Worm (Caenorhabditis elegans) whole organism, L1 larva: ENCODE measurements around the gene ttr-52.

Experiments
- F16B12.6 ChIP-seq: fragments of 150-350 bp; optimal IDR thresholded peaks from 2 replicates; lab custom pipeline; 2014; ENCODE audit warnings: missing biosample characterization, missing genetic modification characterization
- Y116A8C.19 ChIP-seq: sonication (generic microtip); optimal IDR thresholded peaks from 2 replicates; lab custom pipeline; 2016; ENCODE audit warnings: missing compliant biosample characterization, missing genetic modification characterization, borderline replicate concordance
- aha-1 ChIP-seq: fragments of 150-350 bp; optimal IDR thresholded peaks from 2 replicates; lab custom pipeline; 2014; ENCODE audit warnings: missing biosample characterization, missing genetic modification characterization
- alr-1 ChIP-seq: fragments of 200-800 bp; sonication (Bioruptor generic); optimal IDR thresholded peaks from 2 replicates; lab custom pipeline; 2018; ENCODE audit warnings: borderline replicate concordance, mild to moderate bottlenecking, missing genetic modification characterization, missing compliant biosample characterization
- ama-1 ChIP-seq: fragments of 150-350 bp; optimal IDR thresholded peaks from 2 replicates; lab custom pipeline; 2014
- ceh-82 ChIP-seq, 3 experiments: fragments of 150-350 bp in 1 of 3; sonication (generic microtip) in 2 of 3; optimal IDR thresholded peaks; 2 replicates each; lab custom pipeline; 2014 to 2017; ENCODE audit warnings: missing biosample characterization in 3 of 3, missing genetic modification characterization in 3 of 3
- ces-1 ChIP-seq: fragments of 150-350 bp; optimal IDR thresholded peaks from 2 replicates; lab custom pipeline; 2014; ENCODE audit warnings: missing biosample characterization, missing genetic modification reagents, missing genetic modification characterization
- dpl-1 ChIP-seq, 3 experiments: fragments of 150-350 bp in 2 of 3; sonication (generic microtip) in 1 of 3; optimal IDR thresholded peaks; 2 replicates each; lab custom pipeline; 2014 to 2017; ENCODE audit warnings: missing biosample characterization in 3 of 3, missing genetic modification characterization in 3 of 3, missing genetic modification reagents in 3 of 3
- dsc-1 ChIP-seq: sonication (generic microtip); optimal IDR thresholded peaks from 2 replicates; lab custom pipeline; 2016; ENCODE audit warnings: mild to moderate bottlenecking, missing genetic modification characterization, missing compliant biosample characterization
- efl-1 ChIP-seq, 4 experiments: fragments of 150-350 bp; optimal IDR thresholded peaks in 3 of 4; peaks in 1 of 4; 1 replicate in 1 of 4; 2 replicates in 3 of 4; lab custom pipeline; 2014; ENCODE audit warnings: missing biosample characterization in 2 of 4, missing genetic modification characterization in 2 of 4, missing genetic modification reagents in 2 of 4
- efl-3 ChIP-seq: fragments of 200-800 bp; sonication (Bioruptor generic); optimal IDR thresholded peaks from 2 replicates; lab custom pipeline; 2018; ENCODE audit warnings: mild to moderate bottlenecking, missing genetic modification characterization, missing compliant biosample characterization
- elt-2 ChIP-seq: sonication (generic microtip); optimal IDR thresholded peaks from 2 replicates; lab custom pipeline; 2016; ENCODE audit warnings: missing genetic modification characterization, mild to moderate bottlenecking, inconsistent platforms, missing compliant biosample characterization, missing genetic modification reagents
- elt-3 ChIP-seq, 6 experiments: fragments of 150-350 bp in 1 of 6; sonication (generic microtip); optimal IDR thresholded peaks; 2 replicates each; lab custom pipeline; 2017 to 2018; ENCODE audit warnings: missing biosample characterization in 6 of 6, missing genetic modification characterization in 6 of 6, inconsistent platforms in 1 of 6
- fkh-10 ChIP-seq: sonication (generic microtip); optimal IDR thresholded peaks from 2 replicates; lab custom pipeline; 2017; ENCODE audit warnings: missing biosample characterization, missing genetic modification reagents, missing genetic modification characterization
- fkh-8 ChIP-seq: sonication (generic microtip); optimal IDR thresholded peaks from 2 replicates; lab custom pipeline; 2016; ENCODE audit warnings: mild to moderate bottlenecking, missing genetic modification characterization, missing compliant biosample characterization
- grh-1 ChIP-seq: fragments of 200-800 bp; sonication (Bioruptor generic); IDR thresholded peaks from 2 replicates; pipeline ENCODE4 v1.3.6; 2022; ENCODE audit warnings: missing genetic modification reagents, missing genetic modification characterization, missing compliant biosample characterization
- hpl-2 ChIP-seq: fragments of 150-350 bp; optimal IDR thresholded peaks from 2 replicates; lab custom pipeline; 2014; ENCODE audit warnings: missing biosample characterization, missing genetic modification reagents, missing genetic modification characterization
- irx-1 ChIP-seq: sonication (generic microtip); optimal IDR thresholded peaks from 2 replicates; lab custom pipeline; 2016; ENCODE audit warnings: missing genetic modification characterization, missing compliant biosample characterization
- lin-13 ChIP-seq: fragments of 150-350 bp; optimal IDR thresholded peaks from 2 replicates; lab custom pipeline; 2014; ENCODE audit warnings: missing biosample characterization, missing genetic modification reagents, missing genetic modification characterization
- lin-14 ChIP-seq: fragments of 200-800 bp; sonication (Bioruptor generic); optimal IDR thresholded peaks from 2 replicates; lab custom pipeline; 2018; ENCODE audit warnings: mild to moderate bottlenecking, missing genetic modification characterization, moderate library complexity, missing compliant biosample characterization
- lin-35 ChIP-seq, 2 experiments: fragments of 150-350 bp; optimal IDR thresholded peaks; 2 replicates each; lab custom pipeline; 2014; ENCODE audit warnings: missing biosample characterization in 2 of 2, missing genetic modification characterization in 2 of 2, missing genetic modification reagents in 2 of 2
- lir-3 ChIP-seq: sonication (generic microtip); optimal IDR thresholded peaks from 2 replicates; lab custom pipeline; 2016; ENCODE audit warnings: mild to moderate bottlenecking, missing genetic modification characterization, moderate library complexity, missing compliant biosample characterization; ENCODE audit not compliant: poor library complexity
- lsy-2 ChIP-seq, 2 experiments: fragments of 150-350 bp; optimal IDR thresholded peaks; 2 replicates each; lab custom pipeline; 2014; ENCODE audit warnings: missing biosample characterization in 2 of 2, missing genetic modification characterization in 2 of 2
- mdl-1 ChIP-seq, 2 experiments: fragments of 150-350 bp; optimal IDR thresholded peaks; 2 replicates each; lab custom pipeline; 2014 to 2017; ENCODE audit warnings: missing biosample characterization in 2 of 2, missing genetic modification characterization in 2 of 2, inconsistent platforms in 1 of 2
- mep-1 ChIP-seq: fragments of 150-350 bp; optimal IDR thresholded peaks from 2 replicates; lab custom pipeline; 2014; ENCODE audit warnings: missing biosample characterization, missing genetic modification characterization
- nhr-20 ChIP-seq: sonication (generic microtip); optimal IDR thresholded peaks from 2 replicates; lab custom pipeline; 2016; ENCODE audit warnings: mild to moderate bottlenecking, missing genetic modification characterization, missing compliant biosample characterization
- nhr-47 ChIP-seq: sonication (generic microtip); optimal IDR thresholded peaks from 2 replicates; lab custom pipeline; 2016; ENCODE audit warnings: mild to moderate bottlenecking, missing genetic modification characterization, moderate library complexity, missing compliant biosample characterization
- nhr-71 ChIP-seq: sonication (generic microtip); optimal IDR thresholded peaks from 2 replicates; lab custom pipeline; 2016; ENCODE audit warnings: mild to moderate bottlenecking, missing genetic modification characterization, moderate library complexity, missing compliant biosample characterization
- nhr-76 ChIP-seq: sonication (generic microtip); optimal IDR thresholded peaks from 2 replicates; lab custom pipeline; 2017; ENCODE audit warnings: missing biosample characterization, missing genetic modification characterization
- nhr-77 ChIP-seq: fragments of 150-350 bp; optimal IDR thresholded peaks from 2 replicates; lab custom pipeline; 2014; ENCODE audit warnings: missing biosample characterization, missing genetic modification characterization
- nhr-85 ChIP-seq: sonication (generic microtip); peaks from one replicate; lab custom pipeline; 2016; ENCODE audit warnings: missing genetic modification characterization, inconsistent platforms, missing compliant biosample characterization
- nhr-90 ChIP-seq: sonication (generic microtip); optimal IDR thresholded peaks from 2 replicates; lab custom pipeline; 2016; ENCODE audit warnings: mild to moderate bottlenecking, missing genetic modification characterization, missing compliant biosample characterization; ENCODE audit not compliant: poor library complexity
- pag-3 ChIP-seq: sonication (generic microtip); optimal IDR thresholded peaks from 2 replicates; lab custom pipeline; 2017; ENCODE audit warnings: missing genetic modification characterization, mild to moderate bottlenecking, missing compliant biosample characterization, antibody characterized with exemption, borderline replicate concordance; ENCODE audit not compliant: insufficient read depth
- pax-3 ChIP-seq: fragments of 200-800 bp; sonication (Bioruptor generic); optimal IDR thresholded peaks from 2 replicates; lab custom pipeline; 2018; ENCODE audit warnings: mild to moderate bottlenecking, missing genetic modification characterization, moderate library complexity, missing compliant biosample characterization
- pqm-1 ChIP-seq: sonication (generic microtip); optimal IDR thresholded peaks from 3 replicates; lab custom pipeline; 2017; ENCODE audit warnings: missing biosample characterization, missing genetic modification characterization
- rnt-1 ChIP-seq: sonication (generic microtip); optimal IDR thresholded peaks from 2 replicates; lab custom pipeline; 2016; ENCODE audit warnings: mild to moderate bottlenecking, missing genetic modification characterization, moderate library complexity, missing compliant biosample characterization
- skn-1 ChIP-seq: fragments of 150-350 bp; optimal IDR thresholded peaks from 2 replicates; lab custom pipeline; 2014; ENCODE audit warnings: missing biosample characterization, missing genetic modification characterization
- snu-23 ChIP-seq: sonication (generic microtip); optimal IDR thresholded peaks from 2 replicates; lab custom pipeline; 2016; ENCODE audit warnings: missing genetic modification characterization, missing compliant biosample characterization
- swsn-7 ChIP-seq: sonication (generic microtip); optimal IDR thresholded peaks from 2 replicates; lab custom pipeline; 2016; ENCODE audit warnings: missing genetic modification characterization, missing compliant biosample characterization
- tbx-2 ChIP-seq: sonication (generic microtip); optimal IDR thresholded peaks from 2 replicates; lab custom pipeline; 2016; ENCODE audit warnings: missing genetic modification characterization, missing compliant biosample characterization
- tlp-1 ChIP-seq: fragments of 150-350 bp; optimal IDR thresholded peaks from 2 replicates; lab custom pipeline; 2014; ENCODE audit warnings: missing biosample characterization, missing genetic modification characterization
- unc-86 ChIP-seq: sonication (generic microtip); optimal IDR thresholded peaks from 2 replicates; lab custom pipeline; 2016; ENCODE audit warnings: missing genetic modification characterization, missing compliant biosample characterization
- xbp-1 ChIP-seq: sonication (generic microtip); optimal IDR thresholded peaks from 2 replicates; lab custom pipeline; 2016; ENCODE audit warnings: missing genetic modification characterization, missing compliant biosample characterization
- ztf-11 ChIP-seq, 2 experiments: sonication (generic microtip); optimal IDR thresholded peaks; 2 replicates each; lab custom pipeline; 2016 to 2017; ENCODE audit warnings: missing genetic modification characterization in 2 of 2, missing biosample characterization in 1 of 2, missing compliant biosample characterization in 1 of 2
- ztf-4 ChIP-seq: fragments of 150-350 bp; optimal IDR thresholded peaks from 2 replicates; lab custom pipeline; 2014; ENCODE audit warnings: missing biosample characterization, missing genetic modification characterization

ttr-52 gene

DNA sequence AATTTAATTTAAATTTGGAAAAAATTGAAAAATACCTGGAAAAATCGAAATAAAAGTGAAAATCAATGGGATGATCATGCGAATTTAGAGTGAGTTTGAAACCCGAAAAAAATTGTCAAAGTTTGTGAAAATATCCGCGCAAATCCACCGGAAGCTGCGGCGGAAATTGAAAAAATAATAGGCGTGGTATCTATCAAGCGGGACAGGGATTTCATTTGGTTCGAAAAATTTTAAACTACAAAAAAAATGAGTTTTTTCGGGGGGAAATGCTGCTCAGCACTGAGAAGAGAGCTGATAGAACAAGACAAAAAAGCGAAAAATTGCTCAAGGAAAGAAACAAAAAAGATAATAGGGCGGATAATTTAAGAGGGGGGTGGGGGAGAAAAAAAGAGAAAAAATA is 33.5 kb upstream of the ttr-52 start, which contains the start of gene T03F6.9:
T03F6.9 (minus strand) TSS at position 101 of the 400 bp plus-strand sequence.
- no peak for TF ChIP-seq ztf-4
- peak; percentile 0 for TF ChIP-seq fkh-8 (tag; lab: Kevin White, UChicago)
- TF ChIP-seq hpl-2 (GFP tag; lab: Kevin White, UChicago): no peak
- no peak for TF ChIP-seq pag-3 (tag; lab: Kevin White, UChicago)
- TF ChIP-seq nhr-47 (tag; lab: Kevin White, UChicago): no peak
- no peak for TF ChIP-seq efl-1 (optimal IDR thresholded peaks at IDR 0.05; lab: Kevin White, UChicago)
- no peak for TF ChIP-seq efl-1 (GFP tag; optimal IDR thresholded peaks at IDR 0.05 in 1 of 2; lab: Kevin White, UChicago)
- TF ChIP-seq Y116A8C.19 (tag; lab: Kevin White, UChicago): no peak
- no peak for TF ChIP-seq ztf-11 (tag; optimal IDR thresholded peaks at IDR 0.05; lab: Kevin White, UChicago)

DNA sequence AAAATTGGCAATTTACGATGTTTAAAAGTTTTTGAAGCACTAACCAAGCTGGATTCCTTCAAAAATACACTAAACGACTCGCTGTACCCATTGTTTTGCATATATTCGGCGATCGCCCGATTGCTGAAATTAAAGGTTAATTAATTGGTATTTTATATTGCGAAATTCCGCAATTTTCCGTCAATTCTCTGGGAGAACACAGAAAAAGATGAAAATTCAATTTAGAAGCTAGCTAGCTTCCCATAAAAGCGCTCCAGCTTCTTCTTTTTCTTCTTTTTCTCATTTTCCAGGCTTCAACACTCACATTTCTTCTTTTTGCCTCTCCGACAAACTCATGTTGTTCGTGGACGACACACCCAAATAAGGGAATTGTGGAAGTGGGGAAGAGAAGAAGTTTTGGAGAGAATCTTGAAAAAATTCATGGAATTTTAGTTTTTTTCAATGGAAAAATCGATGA is 28.2 kb upstream of the ttr-52 start, which contains the start of gene lis-1:
lis-1 (minus strand) TSS at position 407 of the 457 bp plus-strand sequence.
- TF ChIP-seq lin-13 (GFP tag; lab: Kevin White, UChicago): no peak
- no peak for TF ChIP-seq rnt-1 (tag; lab: Kevin White, UChicago)
- no peak for TF ChIP-seq alr-1
- no peak for TF ChIP-seq nhr-77
- TF ChIP-seq aha-1 (tag; lab: Kevin White, UChicago): no peak
- peak; percentile 68 for TF ChIP-seq ces-1 (GFP tag; lab: Kevin White, UChicago)
- no peak for TF ChIP-seq fkh-10 (GFP tag; lab: Kevin White, UChicago)
- TF ChIP-seq nhr-85 (tag; lab: Kevin White, UChicago): no peak
- no peak for TF ChIP-seq lir-3 (tag; lab: Kevin White, UChicago)
- TF ChIP-seq nhr-71 (tag; lab: Kevin White, UChicago): peak; percentile 11

DNA sequence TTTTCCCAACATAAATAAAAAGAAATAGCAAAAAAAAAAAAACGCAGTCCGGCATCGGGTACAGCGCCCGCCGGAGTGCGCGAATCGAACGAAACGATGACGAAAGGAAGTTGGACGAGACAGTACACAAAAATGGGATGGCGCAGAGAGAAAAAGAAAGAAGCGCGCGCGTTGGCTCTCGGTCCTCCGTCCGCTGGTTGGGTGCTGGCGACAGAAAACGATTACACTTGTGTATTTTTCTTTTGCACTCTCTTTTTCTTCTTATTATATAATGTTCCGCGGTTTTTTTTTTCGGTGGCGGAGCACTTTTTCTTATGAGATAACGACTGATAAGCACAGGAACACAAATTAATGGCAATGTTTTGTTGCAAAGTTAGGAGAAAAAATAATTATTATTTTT is 27.3 kb upstream of the ttr-52 start:
- TF ChIP-seq elt-2 (tag; lab: Kevin White, UChicago) (peak; percentile 70), pax-3 (tag; lab: Kevin White, UChicago) (no peak), ztf-4 (no peak), mep-1 (tag; lab: Kevin White, UChicago) (peak; percentile 27), unc-86 (tag; lab: Kevin White, UChicago) (peak; percentile 33), swsn-7 (tag; lab: Kevin White, UChicago) (peak; percentile 55), ama-1 (lab: Kevin White, UChicago) (no peak), nhr-20 (tag; lab: Kevin White, UChicago) (peak; percentile 39), nhr-76 (tag; lab: Kevin White, UChicago) (no peak), dpl-1 (GFP tag; optimal IDR thresholded peaks at IDR 0.05; lab: Kevin White, UChicago) (peak in 2 of 3 experiments; percentile 16 to 30), lin-14 (peak; percentile 92), snu-23 (GFP tag; lab: Kevin White, UChicago) (peak; percentile 77), nhr-77 (peak; percentile 8), mdl-1 (tag; optimal IDR thresholded peaks at IDR 0.05; lab: Kevin White, UChicago) (peak in 1 of 2 experiments; percentile 44), tbx-2 (tag; lab: Kevin White, UChicago) (peak; percentile 33), xbp-1 (tag; lab: Kevin White, UChicago) (peak; percentile 52), fkh-8 (tag; lab: Kevin White, UChicago) (peak; percentile 4), Y116A8C.19 (tag; lab: Kevin White, UChicago) (no peak), ztf-11 (tag; optimal IDR thresholded peaks at IDR 0.05; lab: Kevin White, UChicago) (peak in 1 of 2 experiments; percentile 18), nhr-47 (tag; lab: Kevin White, UChicago) (peak; percentile 31), elt-3 (tag; optimal IDR thresholded peaks at IDR 0.05; lab: Kevin White, UChicago) (no peak), nhr-85 (tag; lab: Kevin White, UChicago) (peak; percentile 64), efl-1 (optimal IDR thresholded peaks at IDR 0.05; lab: Kevin White, UChicago) (peak; percentile 20 to 47), efl-1 (GFP tag; optimal IDR thresholded peaks at IDR 0.05 in 1 of 2; lab: Kevin White, UChicago) (peak; percentile 21 to 93), F16B12.6 (peak; percentile 4), dsc-1 (tag; lab: Kevin White, UChicago) (peak; percentile 32), grh-1 (GFP tag; lab: Robert Waterston, UW) (no peak), lsy-2 (tag; optimal IDR thresholded peaks at IDR 0.05; lab: Kevin White, UChicago) (peak; percentile 38 to 63), nhr-71 (tag; lab: Kevin White, UChicago) (peak; percentile 70), efl-3 (GFP tag; lab: Kevin White, UChicago) (no peak), lin-35 (GFP tag; optimal IDR thresholded peaks at IDR 0.05; lab: Kevin White, UChicago) (peak; percentile 45 to 50), ceh-82 (tag; optimal IDR thresholded peaks at IDR 0.05; lab: Kevin White, UChicago) (peak in 1 of 3 experiments; percentile 63), nhr-90 (tag; lab: Kevin White, UChicago) (peak; percentile 45), tlp-1 (tag; lab: Kevin White, UChicago) (no peak), skn-1 (tag; lab: Kevin White, UChicago) (peak; percentile 66), pqm-1 (tag; lab: Kevin White, UChicago) (peak; percentile 9), irx-1 (tag; lab: Kevin White, UChicago) (peak; percentile 13)
